Fruit fly (Drosophila melanogaster): ENCODE measurements around the gene Septin1.

Septin1 gene

DNA sequence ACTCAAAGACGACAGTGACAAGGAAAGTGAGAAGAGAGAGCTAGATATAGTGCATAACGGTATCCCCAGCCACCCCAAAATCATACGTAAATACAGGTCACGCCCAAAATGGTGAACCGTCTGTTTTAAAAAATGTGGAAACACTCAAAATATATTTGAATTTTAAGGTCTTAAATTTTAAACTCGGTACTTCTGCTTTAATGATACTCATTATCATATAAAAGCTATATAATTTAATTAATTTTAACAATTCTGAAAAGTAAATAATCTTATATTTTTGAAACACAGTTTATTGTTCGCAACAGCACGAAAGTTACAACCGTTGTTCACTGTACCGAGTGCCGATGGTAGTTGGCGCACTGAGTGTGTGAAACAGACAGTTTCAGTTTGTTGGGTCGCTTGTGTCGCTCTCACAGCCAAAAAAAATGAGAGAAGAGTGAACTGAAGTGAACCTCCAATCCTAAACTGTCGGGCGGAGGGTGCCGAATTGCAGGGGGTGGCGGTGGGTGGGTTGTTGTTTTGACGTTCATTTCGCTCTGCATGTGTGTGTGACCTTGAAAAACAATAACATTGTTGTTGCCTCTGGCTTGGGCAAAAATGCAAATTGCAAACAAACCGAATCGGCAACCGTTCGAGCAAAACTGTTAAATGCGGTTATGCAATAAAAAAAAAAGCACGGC is 8.4 kb downstream of the Septin1 start (continued):
- no peak for TF ChIP-seq da (GFP tag; optimal IDR thresholded peaks at IDR 0.05)
- TF ChIP-seq CG1603 (tag; optimal IDR thresholded peaks at IDR 0.05) = peak; percentile 46
- peak; percentile 94 for TF ChIP-seq dysf (GFP tag; IDR thresholded peaks at IDR 0.05)
- TF ChIP-seq CG13296 (GFP tag; optimal IDR thresholded peaks at IDR 0.05) = peak; percentile 96
- TF ChIP-seq tin (GFP tag; optimal IDR thresholded peaks at IDR 0.05) = peak; percentile 89
- no peak for TF ChIP-seq hkb (optimal IDR thresholded peaks at IDR 0.05)
- peak; percentile 92 for TF ChIP-seq hkb (GFP tag; IDR thresholded peaks at IDR 0.05)
- peak; percentile 86 for TF ChIP-seq CG32532 (GFP tag; IDR thresholded peaks at IDR 0.05)
- peak; percentile 93 for TF ChIP-seq lmd (GFP tag; IDR thresholded peaks at IDR 0.05)
- TF ChIP-seq otp (GFP tag; IDR thresholded peaks at IDR 0.05) = peak; percentile 57; the same call in 2 of the 3 replicates
- TF ChIP-seq trh (GFP tag; optimal IDR thresholded peaks at IDR 0.05) = peak; percentile 74
- no peak for TF ChIP-seq HLH4C (GFP tag; IDR thresholded peaks at IDR 0.05; ENCODE audit: partially characterized antibody)
- peak; percentile 90 for TF ChIP-seq Ada2b (GFP tag; IDR thresholded peaks at IDR 0.05)
- no peak for TF ChIP-seq pzg (GFP tag; optimal IDR thresholded peaks at IDR 0.05)
- TF ChIP-seq en (GFP tag; optimal IDR thresholded peaks at IDR 0.05) = no peak
- peak; percentile 43 for TF ChIP-seq wek (GFP tag; optimal IDR thresholded peaks at IDR 0.05)
- TF ChIP-seq CG8089 (GFP tag; optimal IDR thresholded peaks at IDR 0.05) = peak; percentile 1
- TF ChIP-seq MESR4 (GFP tag; optimal IDR thresholded peaks at IDR 0.05) = peak; percentile 9
- TF ChIP-seq CG1647 (GFP tag; optimal IDR thresholded peaks at IDR 0.05) = peak; percentile 61
- peak; percentile 58 for TF ChIP-seq Mad (GFP tag; optimal IDR thresholded peaks at IDR 0.05)
- peak; percentile 91 for TF ChIP-seq CG18619 (GFP tag; optimal IDR thresholded peaks at IDR 0.05)
- TF ChIP-seq Abd-B (GFP tag; optimal IDR thresholded peaks at IDR 0.05) = peak; percentile 90
- TF ChIP-seq sug (tag; optimal IDR thresholded peaks at IDR 0.05) = peak; percentile 86
- peak; percentile 70 for TF ChIP-seq Adf1 (GFP tag; IDR thresholded peaks at IDR 0.05)
- TF ChIP-seq Side (GFP tag; optimal IDR thresholded peaks at IDR 0.05) = no peak
- peak; percentile 82 for TF ChIP-seq CG14441 (GFP tag; IDR thresholded peaks at IDR 0.05)
- peak; percentile 85 for TF ChIP-seq Xrp1 (GFP tag; IDR thresholded peaks at IDR 0.05)
- peak; percentile 91 for TF ChIP-seq cwo (GFP tag; optimal IDR thresholded peaks at IDR 0.05)
- TF ChIP-seq CG14710 (tag; optimal IDR thresholded peaks at IDR 0.05) = peak; percentile 91
- peak; percentile 78 for TF ChIP-seq CG2202 (tag; optimal IDR thresholded peaks at IDR 0.05)
- no peak for TF ChIP-seq tna (GFP tag; IDR thresholded peaks at IDR 0.05; ENCODE audit: partially characterized antibody)
- no peak for TF ChIP-seq Hmx (GFP tag; optimal IDR thresholded peaks at IDR 0.05)
- peak; percentile 86 for TF ChIP-seq CG14014 (GFP tag; IDR thresholded peaks at IDR 0.05)
- TF ChIP-seq knrl (GFP tag; IDR thresholded peaks at IDR 0.05; ENCODE audit: partially characterized antibody) = no peak
- peak; percentile 84 for TF ChIP-seq twi (tag; optimal IDR thresholded peaks at IDR 0.05)
- TF ChIP-seq Blimp-1 (GFP tag; optimal IDR thresholded peaks at IDR 0.05) = peak; percentile 90
- peak; percentile 41 for TF ChIP-seq repo (GFP tag; optimal IDR thresholded peaks at IDR 0.05)
- TF ChIP-seq Drgx (GFP tag; IDR thresholded peaks at IDR 0.05) = peak; percentile 85
- TF ChIP-seq CG11398 (GFP tag; optimal IDR thresholded peaks at IDR 0.05) = no peak
- TF ChIP-seq so (GFP tag; IDR thresholded peaks at IDR 0.05) = peak; percentile 93
- TF ChIP-seq CG12219 (GFP tag; optimal IDR thresholded peaks at IDR 0.05) = peak; percentile 83
- no peak for TF ChIP-seq hbn (GFP tag; IDR thresholded peaks at IDR 0.05; ENCODE audit: partially characterized antibody)
- TF ChIP-seq Vsx1 (GFP tag; optimal IDR thresholded peaks at IDR 0.05) = peak; percentile 84
- TF ChIP-seq gfzf (GFP tag; optimal IDR thresholded peaks at IDR 0.05) = no peak
- no peak for TF ChIP-seq Dip2 (GFP tag; IDR thresholded peaks at IDR 0.05)
- TF ChIP-seq D (optimal IDR thresholded peaks at IDR 0.05) = no peak
- peak; percentile 90 for TF ChIP-seq D (GFP tag; optimal IDR thresholded peaks at IDR 0.05)
- peak; percentile 9 to 27 for TF ChIP-seq Trl (optimal IDR thresholded peaks at IDR 0.05)
- peak; percentile 24 for TF ChIP-seq Trl (GFP tag; optimal IDR thresholded peaks at IDR 0.05)
- peak; percentile 95 for TF ChIP-seq CG15269 (tag; optimal IDR thresholded peaks at IDR 0.05)

Data from whole organism, embryonic.